Worm (Caenorhabditis elegans) whole organism, young adult: ENCODE results near the gene F58F12.1.

Source experiments
- F37B4.10 ChIP-seq: fragments of 200-800 bp; sonication (Bioruptor generic); IDR thresholded peaks from 2 replicates; pipeline ENCODE4 v1.3.6; 2022; ENCODE audit warnings: missing genetic modification characterization, missing compliant biosample characterization
- K11D2.4 ChIP-seq: fragments of 200-800 bp; sonication (Bioruptor generic); IDR thresholded peaks from 2 replicates; pipeline ENCODE4 v1.3.6; 2022; ENCODE audit warnings: missing genetic modification reagents, missing genetic modification characterization, missing compliant biosample characterization
- Y79H2A.3 ChIP-seq: fragments of 200-800 bp; sonication (Bioruptor generic); conservative IDR thresholded peaks from 2 replicates; pipeline ENCODE4 v1.3.6; 2022; ENCODE audit warnings: missing genetic modification reagents, missing genetic modification characterization, missing compliant biosample characterization
- ama-1 ChIP-seq, 3 experiments: fragments of 150-350 bp in 1 of 3; sonication (generic microtip) in 2 of 3; optimal IDR thresholded peaks; 2 replicates each; lab custom pipeline; 2014 to 2018; ENCODE audit warnings: missing biosample characterization in 2 of 3, missing genetic modification characterization in 2 of 3, missing genetic modification reagents in 2 of 3
- attf-5 ChIP-seq: fragments of 200-800 bp; sonication (Bioruptor generic); optimal IDR thresholded peaks from 2 replicates; lab custom pipeline; 2018; ENCODE audit warnings: mild to moderate bottlenecking, missing genetic modification characterization, missing compliant biosample characterization
- cebp-1 ChIP-seq, 2 experiments: fragments of 200-800 bp in 1 of 2; sonication (Bioruptor generic) in 1 of 2; sonication (generic microtip) in 1 of 2; IDR thresholded peaks in 1 of 2; optimal IDR thresholded peaks in 1 of 2; 2 replicates each; pipeline versions ENCODE4 v1.3.6 to Lab custom; 2017 to 2022; ENCODE audit warnings: missing compliant biosample characterization in 2 of 2, missing genetic modification characterization in 2 of 2, mild to moderate bottlenecking in 1 of 2, missing genetic modification reagents in 1 of 2, moderate library complexity in 1 of 2
- efl-1 ChIP-seq: fragments of 150-350 bp; optimal IDR thresholded peaks from 2 replicates; lab custom pipeline; 2014; ENCODE audit warnings: missing biosample characterization, missing genetic modification reagents, missing genetic modification characterization
- lin-35 ChIP-seq, 3 experiments: fragments of 150-350 bp in 2 of 3; sonication (generic microtip) in 1 of 3; optimal IDR thresholded peaks; 2 replicates each; lab custom pipeline; 2014 to 2018; ENCODE audit warnings: missing biosample characterization in 3 of 3, missing genetic modification characterization in 3 of 3, missing genetic modification reagents in 3 of 3
- pha-4 ChIP-seq: fragments of 150-350 bp; sonication (generic microtip); optimal IDR thresholded peaks from 2 replicates; lab custom pipeline; 2014; ENCODE audit warnings: missing biosample characterization, missing genetic modification reagents, missing genetic modification characterization
- snpc-4 ChIP-seq, 5 experiments: fragments of 150-350 bp in 1 of 5; sonication (generic microtip) in 4 of 5; optimal IDR thresholded peaks; 2 replicates each; lab custom pipeline; 2014 to 2018; ENCODE audit warnings: missing genetic modification characterization in 5 of 5, missing biosample characterization in 3 of 5, antibody characterized with exemption in 2 of 5, mild to moderate bottlenecking in 2 of 5, missing compliant biosample characterization in 2 of 5, missing genotype in 2 of 5, moderate library complexity in 2 of 5, missing genetic modification reagents in 1 of 5
- unc-62 ChIP-seq: fragments of 150-350 bp; optimal IDR thresholded peaks from 2 replicates; lab custom pipeline; 2014; ENCODE audit warnings: missing biosample characterization, missing genetic modification reagents, missing genetic modification characterization

- no peak for TF ChIP-seq attf-5 (GFP tag; lab: Kevin White, UChicago)
- TF ChIP-seq pha-4 (tag; lab: Kevin White, UChicago): no peak
- TF ChIP-seq efl-1: no peak
- no peak for TF ChIP-seq F37B4.10 (GFP tag; lab: Robert Waterston, UW)
- TF ChIP-seq K11D2.4 (GFP tag; lab: Robert Waterston, UW): no peak
- no peak for TF ChIP-seq ama-1 (optimal IDR thresholded peaks at IDR 0.05; lab: Kevin White, UChicago)
- TF ChIP-seq ama-1 (GFP tag; optimal IDR thresholded peaks at IDR 0.05; lab: Kevin White, UChicago): no peak
- TF ChIP-seq snpc-4 (GFP tag; optimal IDR thresholded peaks at IDR 0.05; lab: Kevin White, UChicago): no peak
- no peak for TF ChIP-seq snpc-4 (tag; optimal IDR thresholded peaks at IDR 0.05; lab: Kevin White, UChicago)
- TF ChIP-seq Y79H2A.3 (GFP tag; lab: Robert Waterston, UW): no peak
- no peak for TF ChIP-seq lin-35 (GFP tag; optimal IDR thresholded peaks at IDR 0.05; lab: Kevin White, UChicago)
- no peak for TF ChIP-seq unc-62
- TF ChIP-seq cebp-1 (GFP tag; IDR thresholded peaks at IDR 0.05; lab: Robert Waterston, UW): no peak
- TF ChIP-seq cebp-1 (tag; optimal IDR thresholded peaks at IDR 0.05; lab: Kevin White, UChicago): no peak
These were observed 4.5 kb downstream of the F58F12.1 start, which contains the start of gene F58F12.2 for ce11 chrII:6387937-6388336.
